Fruit fly (Drosophila melanogaster) Kc167 (cell line): ENCODE measurements around the gene Jupiter.

ENCODE experiments used
- Myc ChIP-seq: fragments of >200 bp; optimal IDR thresholded peaks from 2 replicates; lab custom pipeline; 2017; ENCODE audit warnings: missing external identifiers
- Sin3A ChIP-seq: fragments of >200 bp; optimal IDR thresholded peaks from 2 replicates; lab custom pipeline; 2018; ENCODE audit warnings: missing external identifiers
- h ChIP-seq: fragments of >200 bp; optimal IDR thresholded peaks from 3 replicates; lab custom pipeline; 2018; ENCODE audit warnings: missing external identifiers
- insv ChIP-seq: fragments of >200 bp; optimal IDR thresholded peaks from 3 replicates; lab custom pipeline; 2018; ENCODE audit warnings: missing external identifiers
- psq ChIP-seq: fragments of >200 bp; optimal IDR thresholded peaks from 2 replicates; lab custom pipeline; 2017; ENCODE audit warnings: missing external identifiers
- ttk ChIP-seq: sonication (Bioruptor generic); optimal IDR thresholded peaks from 2 replicates; lab custom pipeline; 2017; ENCODE audit warnings: missing external identifiers

Gene Jupiter

dm6 chr3R:11582253-11582589 is 37.5 kb downstream of the Jupiter start:
- no peak for TF ChIP-seq h (lab: Kevin White, UChicago)
- TF ChIP-seq psq = no peak
- TF ChIP-seq Myc (lab: Kevin White, UChicago) = no peak
- TF ChIP-seq Sin3A = no peak
- TF ChIP-seq insv (lab: Kevin White, UChicago) = no peak
- TF ChIP-seq ttk (lab: Kevin White, UChicago) = no peak

- TF ChIP-seq insv (lab: Kevin White, UChicago) (no peak), ttk (lab: Kevin White, UChicago) (no peak), Myc (lab: Kevin White, UChicago) (no peak), h (lab: Kevin White, UChicago) (no peak), Sin3A (no peak), psq (no peak)
These were observed 38.1 kb downstream of the Jupiter start, which contains the start of gene wkd for dm6 chr3R:11581340-11582252. Gene wkd, plus strand, starts transcription at chr3R:11581576.

- TF ChIP-seq insv (lab: Kevin White, UChicago) (no peak), Sin3A (no peak), ttk (lab: Kevin White, UChicago) (no peak), psq (no peak), Myc (lab: Kevin White, UChicago) (no peak), h (lab: Kevin White, UChicago) (no peak)
These were observed 41.1 kb downstream of the Jupiter start, which contains the start of the genes CG6790 and CG5342 for dm6 chr3R:11578645-11579044. Gene CG6790, minus strand, starts transcription at chr3R:11578745. Gene CG5342, plus strand, starts transcription at chr3R:11578826.

dm6 chr3R:11571408-11571807 is 48.3 kb downstream of the Jupiter start:
- no peak for TF ChIP-seq Myc (lab: Kevin White, UChicago)
- no peak for TF ChIP-seq h (lab: Kevin White, UChicago)
- no peak for TF ChIP-seq psq
- TF ChIP-seq insv (lab: Kevin White, UChicago) = no peak
- no peak for TF ChIP-seq Sin3A
- no peak for TF ChIP-seq ttk (lab: Kevin White, UChicago)

- no peak for TF ChIP-seq psq
- TF ChIP-seq Myc (lab: Kevin White, UChicago) = no peak
- no peak for TF ChIP-seq Sin3A
- TF ChIP-seq insv (lab: Kevin White, UChicago) = no peak
- no peak for TF ChIP-seq h (lab: Kevin White, UChicago)
- TF ChIP-seq ttk (lab: Kevin White, UChicago) = no peak
These were observed 49.7 kb downstream of the Jupiter start for dm6 chr3R:11569993-11570392.

dm6 chr3R:11568873-11569450 is 50.7 kb downstream of the Jupiter start, which contains the start of gene Mrp4:
Gene Mrp4, plus strand, starts transcription at chr3R:11569250.
- TF ChIP-seq insv (lab: Kevin White, UChicago) = no peak
- TF ChIP-seq ttk (lab: Kevin White, UChicago) = no peak
- no peak for TF ChIP-seq h (lab: Kevin White, UChicago)
- no peak for TF ChIP-seq Sin3A
- no peak for TF ChIP-seq psq
- no peak for TF ChIP-seq Myc (lab: Kevin White, UChicago)

dm6 chr3R:11566769-11567570 is 52.7 kb downstream of the Jupiter start, which contains the start of the genes fabp and sea:
Gene fabp, minus strand, starts transcription at chr3R:11567054.
Gene sea, minus strand, starts transcription at chr3R:11567054.
- TF ChIP-seq Myc (lab: Kevin White, UChicago) = no peak
- TF ChIP-seq Sin3A = no peak
- TF ChIP-seq psq = no peak
- TF ChIP-seq h (lab: Kevin White, UChicago) = no peak
- no peak for TF ChIP-seq ttk (lab: Kevin White, UChicago)
- no peak for TF ChIP-seq insv (lab: Kevin White, UChicago)

dm6 chr3R:11564792-11565402 is 54.8 kb downstream of the Jupiter start:
- TF ChIP-seq insv (lab: Kevin White, UChicago) (no peak), Sin3A (no peak), psq (no peak), h (lab: Kevin White, UChicago) (no peak), Myc (lab: Kevin White, UChicago) (no peak), ttk (lab: Kevin White, UChicago) (no peak)

dm6 chr3R:11563147-11563546 is 56.6 kb downstream of the Jupiter start:
- no peak for TF ChIP-seq insv (lab: Kevin White, UChicago)
- no peak for TF ChIP-seq psq
- TF ChIP-seq ttk (lab: Kevin White, UChicago) = no peak
- no peak for TF ChIP-seq Sin3A
- TF ChIP-seq Myc (lab: Kevin White, UChicago) = no peak
- TF ChIP-seq h (lab: Kevin White, UChicago) = no peak

- no peak for TF ChIP-seq h (lab: Kevin White, UChicago)
- no peak for TF ChIP-seq Myc (lab: Kevin White, UChicago)
- no peak for TF ChIP-seq ttk (lab: Kevin White, UChicago)
- TF ChIP-seq Sin3A = no peak
- no peak for TF ChIP-seq psq
- no peak for TF ChIP-seq insv (lab: Kevin White, UChicago)
These were observed 57.2 kb downstream of the Jupiter start for dm6 chr3R:11562326-11563109.
